Worm (Caenorhabditis elegans): Measurements from ENCODE around the gene C01G10.14.

DNA sequence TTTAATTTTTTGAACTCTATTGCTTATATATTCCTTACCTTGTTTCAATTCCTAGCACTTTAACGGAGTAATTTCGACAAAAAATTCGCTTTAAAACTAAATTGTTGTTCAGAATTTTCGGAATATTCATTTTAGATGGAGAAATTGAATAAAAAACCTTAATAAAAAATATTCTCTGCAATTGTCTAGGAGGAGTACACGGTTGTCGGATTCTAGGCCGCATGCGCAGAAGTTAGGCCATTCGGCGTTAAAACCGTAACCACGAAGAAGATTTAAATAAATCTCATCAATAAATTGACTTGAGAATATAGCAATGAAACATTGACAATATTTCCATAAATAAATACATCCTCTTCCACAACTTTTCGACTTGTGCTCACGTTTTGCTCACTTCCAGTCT lies 23.5 kb downstream of the C01G10.14 start, which contains the start of the genes C01G10.10 and C01G10.9:
- TF ChIP-seq zag-1 (tag; optimal IDR thresholded peaks at IDR 0.05) (no peak), daf-8 (GFP tag; IDR thresholded peaks at IDR 0.05) (no peak), nhr-76 (tag; optimal IDR thresholded peaks at IDR 0.05) (no peak), ces-1 (GFP tag; optimal IDR thresholded peaks at IDR 0.05) (no peak), nhr-11 (tag; optimal IDR thresholded peaks at IDR 0.05) (no peak)
